Worm (Caenorhabditis elegans) whole organism, early embryonic: Measurements from ENCODE around the gene dpy-8.

Experiments used
- ama-1 ChIP-seq: fragments of 150-350 bp; optimal IDR thresholded peaks from 2 replicates; lab custom pipeline; 2014
- ceh-13 ChIP-seq: fragments of 200-800 bp; sonication (Bioruptor generic); optimal IDR thresholded peaks from 2 replicates; lab custom pipeline; 2018; ENCODE audit warnings: mild to moderate bottlenecking, missing genetic modification characterization, missing compliant biosample characterization
- ets-7 ChIP-seq: sonication (generic microtip); optimal IDR thresholded peaks from 2 replicates; lab custom pipeline; 2016; ENCODE audit warnings: missing genotype, missing genetic modification characterization, missing compliant biosample characterization
- hmbx-1 ChIP-seq: sonication (generic microtip); optimal IDR thresholded peaks from 2 replicates; lab custom pipeline; 2016; ENCODE audit warnings: mild to moderate bottlenecking, missing genetic modification characterization, missing compliant biosample characterization
- hmg-4 ChIP-seq: fragments of 200-800 bp; sonication (Bioruptor generic); optimal IDR thresholded peaks from 2 replicates; lab custom pipeline; 2018; ENCODE audit warnings: mild to moderate bottlenecking, missing genetic modification characterization, missing compliant biosample characterization
- hnd-1 ChIP-seq: sonication (generic microtip); optimal IDR thresholded peaks from 2 replicates; lab custom pipeline; 2016; ENCODE audit warnings: missing genetic modification characterization, missing compliant biosample characterization
- pes-1 ChIP-seq: fragments of 200-800 bp; sonication (Bioruptor generic); IDR thresholded peaks from 2 replicates; pipeline ENCODE4 v1.3.6; 2022; ENCODE audit warnings: missing genetic modification reagents, missing genetic modification characterization, missing compliant biosample characterization
- tbx-37 ChIP-seq: fragments of 200-800 bp; sonication (Bioruptor generic); conservative IDR thresholded peaks from 2 replicates; pipeline ENCODE4 v1.3.6; 2022; ENCODE audit warnings: missing genetic modification reagents, missing genetic modification characterization, missing compliant biosample characterization

DNA sequence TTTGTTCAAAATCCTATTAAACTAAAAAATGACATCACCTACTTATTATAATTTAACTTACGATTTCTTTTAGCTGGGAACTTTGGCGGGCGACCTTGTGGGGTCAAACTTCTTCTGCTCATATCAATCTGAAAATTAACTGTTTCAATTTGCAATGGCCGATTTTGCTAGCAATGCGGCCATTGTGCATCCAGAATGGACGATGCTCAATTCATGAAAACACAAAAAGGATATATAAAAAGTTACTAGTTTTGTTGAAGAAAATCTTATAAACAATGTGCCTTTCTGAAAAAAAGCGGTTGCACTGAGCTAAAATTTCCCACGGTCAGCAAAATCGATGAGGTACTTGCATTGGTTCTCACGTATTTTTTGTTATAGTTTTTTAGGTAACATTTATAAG, 4.0 kb upstream of the dpy-8 start, which contains the start of gene C31H2.3:
- TF ChIP-seq ets-7 (tag; lab: Kevin White, UChicago) = no peak
- no peak for TF ChIP-seq hmg-4
- TF ChIP-seq hmbx-1 (tag; lab: Kevin White, UChicago) = no peak
- no peak for TF ChIP-seq pes-1 (GFP tag; lab: Robert Waterston, UW)
- TF ChIP-seq ama-1 (lab: Kevin White, UChicago) = no peak
- no peak for TF ChIP-seq ceh-13 (GFP tag; lab: Kevin White, UChicago)
- no peak for TF ChIP-seq tbx-37
- no peak for TF ChIP-seq hnd-1
